Fruit fly (Drosophila melanogaster): Measurements from ENCODE around the gene spd-2.

dm6 chr3L:16580049-16580448 is 14.8 kb downstream of the spd-2 start, which contains the start of gene nxf2:
- TF ChIP-seq Sox102F (GFP tag; optimal IDR thresholded peaks at IDR 0.05) = no peak
- no peak for TF ChIP-seq vri (GFP tag; optimal IDR thresholded peaks at IDR 0.05)
